Fruit fly (Drosophila melanogaster) whole organism, embryonic: ENCODE measurements around the gene AstC.

Experiments
- ATbp ChIP-seq: fragments of 200-800 bp; sonication (Bioruptor generic); optimal IDR thresholded peaks from 2 replicates; lab custom pipeline; 2017; ENCODE audit warnings: missing biosample characterization, mild to moderate bottlenecking, missing genetic modification characterization, missing genetic modification reagents
- Aef1 ChIP-seq: fragments of 200-800 bp; sonication (Bioruptor generic); IDR thresholded peaks from 3 replicates; pipeline ENCODE4 v1.3.6; 2022; ENCODE audit warnings: missing biosample characterization, missing genetic modification characterization
- CG10431 ChIP-seq: fragments of 200-800 bp; sonication (Bioruptor generic); optimal IDR thresholded peaks from 3 replicates; lab custom pipeline; 2018; ENCODE audit warnings: missing biosample characterization, mild to moderate bottlenecking, missing genetic modification characterization
- CG10543 ChIP-seq: fragments of 200-800 bp; sonication (Bioruptor generic); optimal IDR thresholded peaks from 3 replicates; lab custom pipeline; 2017; ENCODE audit warnings: missing biosample characterization, mild to moderate bottlenecking, missing genetic modification characterization, moderate library complexity
- CG15073 ChIP-seq: fragments of 200-800 bp; sonication (Bioruptor generic); optimal IDR thresholded peaks from 2 replicates; lab custom pipeline; 2016; ENCODE audit warnings: missing biosample characterization, missing genetic modification characterization
- CG16779 ChIP-seq: fragments of 200-800 bp; sonication (Bioruptor generic); IDR thresholded peaks from 2 replicates; pipeline ENCODE4 v1.3.6; 2022; ENCODE audit warnings: missing biosample characterization, missing genetic modification characterization
- CG2712 ChIP-seq: fragments of 200-800 bp; optimal IDR thresholded peaks from 3 replicates; lab custom pipeline; 2019; ENCODE audit warnings: missing biosample characterization, mild to moderate bottlenecking, missing genetic modification characterization, moderate library complexity
- CG34376 ChIP-seq: fragments of 200-800 bp; sonication (Bioruptor generic); optimal IDR thresholded peaks from 2 replicates; lab custom pipeline; 2018; ENCODE audit warnings: missing biosample characterization, mild to moderate bottlenecking, missing genetic modification characterization
- CG34422 ChIP-seq: fragments of 200-800 bp; sonication (Bioruptor generic); IDR thresholded peaks from 3 replicates; pipeline ENCODE4 v1.3.6; 2022; ENCODE audit warnings: missing biosample characterization, missing genetic modification characterization
- CG3838 ChIP-seq: fragments of 200-800 bp; sonication (Bioruptor generic); optimal IDR thresholded peaks from 3 replicates; lab custom pipeline; 2016; ENCODE audit warnings: missing biosample characterization, missing genetic modification characterization
- CG42726 ChIP-seq: fragments of 200-800 bp; sonication (Bioruptor generic); IDR thresholded peaks from 2 replicates; pipeline ENCODE4 v1.3.6; 2022; ENCODE audit warnings: missing biosample characterization, missing genetic modification characterization; ENCODE audit not compliant: partially characterized antibody
- CG6654 ChIP-seq: fragments of 200-800 bp; sonication (Bioruptor generic); optimal IDR thresholded peaks from 2 replicates; lab custom pipeline; 2017; ENCODE audit warnings: missing biosample characterization, mild to moderate bottlenecking, missing genetic modification characterization
- CG6813 ChIP-seq: fragments of 200-800 bp; sonication (Bioruptor generic); optimal IDR thresholded peaks from 2 replicates; lab custom pipeline; 2017; ENCODE audit warnings: missing biosample characterization, missing genetic modification characterization, mild to moderate bottlenecking, moderate library complexity, missing genetic modification reagents
- CG9609 ChIP-seq: fragments of 200-800 bp; sonication (Bioruptor generic); optimal IDR thresholded peaks from 3 replicates; lab custom pipeline; 2016; ENCODE audit warnings: missing biosample characterization, missing genetic modification characterization
- CG9817 ChIP-seq: fragments of 200-800 bp; sonication (Bioruptor generic); optimal IDR thresholded peaks from 2 replicates; lab custom pipeline; 2018; ENCODE audit warnings: missing biosample characterization, mild to moderate bottlenecking, missing genetic modification characterization, moderate library complexity
- CHES-1-like ChIP-seq: fragments of 200-800 bp; sonication (Bioruptor generic); optimal IDR thresholded peaks from 2 replicates; lab custom pipeline; 2016; ENCODE audit warnings: missing biosample characterization, missing genetic modification characterization
- CoRest ChIP-seq: fragments of 200-800 bp; sonication (Bioruptor generic); optimal IDR thresholded peaks from 3 replicates; lab custom pipeline; 2018; ENCODE audit warnings: missing biosample characterization, mild to moderate bottlenecking, missing genetic modification characterization, moderate library complexity
- D ChIP-seq, 2 experiments: fragments of 200-800 bp in 1 of 2; fragments of >200 bp in 1 of 2; sonication (Bioruptor generic) in 1 of 2; optimal IDR thresholded peaks; 2 replicates in 1 of 2; 3 replicates in 1 of 2; lab custom pipeline; 2017; ENCODE audit warnings: mild to moderate bottlenecking in 1 of 2, missing biosample characterization in 1 of 2, missing genetic modification characterization in 1 of 2, missing genetic modification reagents in 1 of 2
- Dll ChIP-seq: fragments of 200-800 bp; sonication (Bioruptor generic); IDR thresholded peaks from 4 replicates; pipeline ENCODE4 v1.3.6; 2022; ENCODE audit warnings: missing biosample characterization, missing genetic modification characterization; ENCODE audit not compliant: partially characterized antibody
- Fer3 ChIP-seq: fragments of 200-800 bp; sonication (Bioruptor generic); optimal IDR thresholded peaks from 2 replicates; lab custom pipeline; 2018; ENCODE audit warnings: missing biosample characterization, mild to moderate bottlenecking, missing genetic modification characterization, moderate library complexity
- HmgZ ChIP-seq: fragments of 200-800 bp; sonication (Bioruptor generic); optimal IDR thresholded peaks from 2 replicates; lab custom pipeline; 2018; ENCODE audit warnings: missing biosample characterization, mild to moderate bottlenecking, missing genetic modification characterization
- MTF-1 ChIP-seq: fragments of 200-800 bp; sonication (Bioruptor generic); optimal IDR thresholded peaks from 2 replicates; lab custom pipeline; 2018; ENCODE audit warnings: missing biosample characterization, mild to moderate bottlenecking, missing genetic modification characterization, borderline replicate concordance
- Mes4 ChIP-seq: fragments of 200-800 bp; sonication (Bioruptor generic); optimal IDR thresholded peaks from 2 replicates; lab custom pipeline; 2016; ENCODE audit warnings: missing biosample characterization, missing genetic modification characterization
- Myb ChIP-seq: fragments of 200-800 bp; sonication (Bioruptor generic); optimal IDR thresholded peaks from 2 replicates; lab custom pipeline; 2016; ENCODE audit warnings: missing biosample characterization, missing genetic modification characterization
- Scr ChIP-seq: fragments of 200-800 bp; sonication (Bioruptor generic); IDR thresholded peaks from 2 replicates; pipeline ENCODE4 v1.3.6; 2022; ENCODE audit warnings: missing biosample characterization, missing genetic modification characterization; ENCODE audit not compliant: partially characterized antibody
- Sin3A ChIP-seq: fragments of >200 bp; optimal IDR thresholded peaks from 2 replicates; lab custom pipeline; 2018
- bigmax ChIP-seq: fragments of 200-800 bp; sonication (Bioruptor generic); optimal IDR thresholded peaks from 2 replicates; lab custom pipeline; 2018; ENCODE audit warnings: missing biosample characterization, mild to moderate bottlenecking, missing genetic modification characterization
- cad ChIP-seq: fragments of >200 bp; optimal IDR thresholded peaks from 2 replicates; lab custom pipeline; 2017; ENCODE audit warnings: missing biosample characterization, missing genetic modification characterization
- cato ChIP-seq: fragments of 200-800 bp; sonication (Bioruptor generic); optimal IDR thresholded peaks from 2 replicates; lab custom pipeline; 2016; ENCODE audit warnings: missing biosample characterization, missing genetic modification characterization, borderline replicate concordance
- caup ChIP-seq: fragments of 200-800 bp; sonication (Bioruptor generic); optimal IDR thresholded peaks from 3 replicates; lab custom pipeline; 2017; ENCODE audit warnings: missing biosample characterization, mild to moderate bottlenecking, missing genetic modification characterization, moderate library complexity; ENCODE audit not compliant: severe bottlenecking
- cg ChIP-seq: fragments of 200-800 bp; sonication (Bioruptor generic); optimal IDR thresholded peaks from 3 replicates; lab custom pipeline; 2019; ENCODE audit warnings: missing biosample characterization, mild to moderate bottlenecking, missing genetic modification characterization, moderate library complexity
- crc ChIP-seq: fragments of 200-800 bp; sonication (Bioruptor generic); optimal IDR thresholded peaks from 2 replicates; lab custom pipeline; 2016; ENCODE audit warnings: missing biosample characterization, missing genetic modification characterization
- croc ChIP-seq: fragments of 200-800 bp; sonication (Bioruptor generic); conservative IDR thresholded peaks from 3 replicates; pipeline ENCODE4 v1.3.6; 2022; ENCODE audit warnings: missing biosample characterization, missing genetic modification characterization
- cwo ChIP-seq: fragments of 200-800 bp; sonication (Bioruptor generic); optimal IDR thresholded peaks from 3 replicates; lab custom pipeline; 2017; ENCODE audit warnings: missing biosample characterization, missing genetic modification characterization, mild to moderate bottlenecking, moderate library complexity, missing genetic modification reagents
- esg ChIP-seq: fragments of 200-800 bp; sonication (Bioruptor generic); conservative IDR thresholded peaks from 2 replicates; pipeline ENCODE4 v1.3.6; 2022; ENCODE audit warnings: missing biosample characterization, missing genetic modification characterization
- grn ChIP-seq: fragments of 200-800 bp; sonication (Bioruptor generic); optimal IDR thresholded peaks from 3 replicates; lab custom pipeline; 2017; ENCODE audit warnings: missing biosample characterization, missing genetic modification characterization
- h ChIP-seq: fragments of >200 bp; optimal IDR thresholded peaks from 2 replicates; lab custom pipeline; 2017
- hb ChIP-seq: fragments of 200-800 bp; sonication (Bioruptor generic); IDR thresholded peaks from 3 replicates; pipeline ENCODE4 v1.3.6; 2022; ENCODE audit warnings: missing biosample characterization, missing genetic modification characterization; ENCODE audit not compliant: partially characterized antibody
- jumu ChIP-seq: fragments of 200-800 bp; sonication (Bioruptor generic); optimal IDR thresholded peaks from 3 replicates; lab custom pipeline; 2016; ENCODE audit warnings: missing biosample characterization, missing genetic modification characterization
- knrl ChIP-seq: fragments of 200-800 bp; sonication (Bioruptor generic); IDR thresholded peaks from 3 replicates; pipeline ENCODE4 v1.3.6; 2022; ENCODE audit warnings: missing biosample characterization, missing genetic modification characterization; ENCODE audit not compliant: partially characterized antibody
- nerfin-1 ChIP-seq: fragments of 200-800 bp; sonication (Bioruptor generic); optimal IDR thresholded peaks from 3 replicates; lab custom pipeline; 2019; ENCODE audit warnings: missing biosample characterization, mild to moderate bottlenecking, missing genetic modification characterization, moderate library complexity
- odd ChIP-seq: fragments of 200-800 bp; sonication (Bioruptor generic); optimal IDR thresholded peaks from 2 replicates; lab custom pipeline; 2017; ENCODE audit warnings: missing biosample characterization, mild to moderate bottlenecking, missing genetic modification characterization
- p53 ChIP-seq: fragments of 200-800 bp; sonication (Bioruptor generic); optimal IDR thresholded peaks from 2 replicates; lab custom pipeline; 2016; ENCODE audit warnings: missing biosample characterization, missing genetic modification characterization
- pfk ChIP-seq: fragments of 200-800 bp; sonication (Bioruptor generic); optimal IDR thresholded peaks from 2 replicates; lab custom pipeline; 2018; ENCODE audit warnings: missing biosample characterization, mild to moderate bottlenecking, missing genetic modification characterization, moderate library complexity
- pros ChIP-seq: fragments of 200-800 bp; sonication (Bioruptor generic); optimal IDR thresholded peaks from 3 replicates; lab custom pipeline; 2019; ENCODE audit warnings: missing biosample characterization, mild to moderate bottlenecking, missing genetic modification characterization, moderate library complexity
- pum ChIP-seq: fragments of 200-800 bp; sonication (Bioruptor generic); optimal IDR thresholded peaks from 2 replicates; lab custom pipeline; 2016; ENCODE audit warnings: missing biosample characterization, missing genetic modification characterization
- tx ChIP-seq: fragments of 200-800 bp; sonication (Bioruptor generic); optimal IDR thresholded peaks from 2 replicates; lab custom pipeline; 2016; ENCODE audit warnings: missing biosample characterization, missing genetic modification characterization
- wek ChIP-seq: fragments of 200-800 bp; sonication (Bioruptor generic); optimal IDR thresholded peaks from 3 replicates; lab custom pipeline; 2018; ENCODE audit warnings: missing biosample characterization, mild to moderate bottlenecking, missing genetic modification characterization, moderate library complexity
- zfh1 ChIP-seq: fragments of 200-800 bp; sonication (Bioruptor generic); IDR thresholded peaks from 3 replicates; pipeline ENCODE4 v1.3.6; 2022; ENCODE audit warnings: missing biosample characterization, missing genetic modification characterization

AstC gene

dm6 chr2L:11106562-11106962 is 25.4 kb upstream of the AstC start, which contains the start of gene Reps (continued):
- TF ChIP-seq D (optimal IDR thresholded peaks at IDR 0.05; lab: Kevin White, UChicago), result no peak
- peak; percentile 99 for TF ChIP-seq D (GFP tag; optimal IDR thresholded peaks at IDR 0.05; lab: Kevin White, UChicago)
- TF ChIP-seq grn (GFP tag; lab: Kevin White, UChicago), result peak; percentile 91
- peak; percentile 99 for TF ChIP-seq HmgZ (tag; lab: Kevin White, UChicago)
- peak; percentile 69; the same call in 1 of the 2 replicates for TF ChIP-seq CG42726 (GFP tag; lab: Robert Waterston, UW)
- TF ChIP-seq CG6654, result peak; percentile 93
- TF ChIP-seq cwo (GFP tag; lab: Kevin White, UChicago), result peak; percentile 95
- TF ChIP-seq bigmax (GFP tag; lab: Kevin White, UChicago), result peak; percentile 62
- peak; percentile 99 for TF ChIP-seq croc (GFP tag; lab: Robert Waterston, UW)
- TF ChIP-seq h (lab: Kevin White, UChicago), result no peak
- peak; percentile 74 for TF ChIP-seq Dll (GFP tag; lab: Robert Waterston, UW)
- peak; percentile 98 for TF ChIP-seq jumu (GFP tag; lab: Kevin White, UChicago)
- peak; percentile 99 for TF ChIP-seq Aef1 (GFP tag; lab: Robert Waterston, UW)
- TF ChIP-seq CG16779 (GFP tag; lab: Robert Waterston, UW), result peak; percentile 95
- TF ChIP-seq CG10431 (GFP tag; lab: Kevin White, UChicago), result peak; percentile 94
- TF ChIP-seq zfh1, result peak; percentile 99
- TF ChIP-seq ATbp (GFP tag; lab: Kevin White, UChicago), result peak; percentile 96
- TF ChIP-seq Scr (GFP tag; lab: Robert Waterston, UW), result peak; percentile 71
- no peak for TF ChIP-seq cg (GFP tag; lab: Kevin White, UChicago)
- peak; percentile 98 for TF ChIP-seq CG9817
- TF ChIP-seq CG6813, result peak; percentile 97
- peak; percentile 88 for TF ChIP-seq CG15073 (GFP tag; lab: Kevin White, UChicago)
- TF ChIP-seq CG3838 (GFP tag; lab: Kevin White, UChicago), result peak; percentile 97
- peak; percentile 96 for TF ChIP-seq CG10543
- peak; percentile 98 for TF ChIP-seq CG34376 (GFP tag; lab: Kevin White, UChicago)
- TF ChIP-seq nerfin-1 (tag; lab: Kevin White, UChicago), result peak; percentile 97
- TF ChIP-seq wek, result peak; percentile 88
- TF ChIP-seq knrl (GFP tag; lab: Robert Waterston, UW), result peak; percentile 77
- TF ChIP-seq Mes4 (GFP tag; lab: Kevin White, UChicago), result peak; percentile 95
- peak; percentile 96 for TF ChIP-seq tx (GFP tag; lab: Kevin White, UChicago)
- peak; percentile 98 for TF ChIP-seq pum
- peak; percentile 98 for TF ChIP-seq caup (GFP tag; lab: Kevin White, UChicago)
- TF ChIP-seq cad (GFP tag; lab: Kevin White, UChicago), result no peak
- peak; percentile 93 for TF ChIP-seq odd (GFP tag; lab: Kevin White, UChicago)
- peak; percentile 70 for TF ChIP-seq pfk (GFP tag; lab: Kevin White, UChicago)
- peak; percentile 90 for TF ChIP-seq p53 (GFP tag; lab: Kevin White, UChicago)
- peak; percentile 96 for TF ChIP-seq CHES-1-like (GFP tag; lab: Kevin White, UChicago)
- TF ChIP-seq Sin3A, result peak; percentile 96
- peak; percentile 100 for TF ChIP-seq CG34422
- peak; percentile 69 for TF ChIP-seq pros (GFP tag; lab: Kevin White, UChicago)
- peak; percentile 99 for TF ChIP-seq CoRest (tag; lab: Kevin White, UChicago)
- peak; percentile 98 for TF ChIP-seq cato
- peak; percentile 88 for TF ChIP-seq Myb (GFP tag; lab: Kevin White, UChicago)
- TF ChIP-seq CG2712, result peak; percentile 99
- TF ChIP-seq CG9609 (GFP tag; lab: Kevin White, UChicago), result peak; percentile 97
- peak; percentile 99 for TF ChIP-seq Fer3
- peak; percentile 68; the same call in 2 of the 3 replicates for TF ChIP-seq hb
- TF ChIP-seq crc, result peak; percentile 94
- TF ChIP-seq esg (GFP tag; lab: Robert Waterston, UW), result peak; percentile 99
- TF ChIP-seq MTF-1 (GFP tag; lab: Kevin White, UChicago), result peak; percentile 95
